Worm (Caenorhabditis elegans): ENCODE data around the gene F36H5.18.

DNA sequence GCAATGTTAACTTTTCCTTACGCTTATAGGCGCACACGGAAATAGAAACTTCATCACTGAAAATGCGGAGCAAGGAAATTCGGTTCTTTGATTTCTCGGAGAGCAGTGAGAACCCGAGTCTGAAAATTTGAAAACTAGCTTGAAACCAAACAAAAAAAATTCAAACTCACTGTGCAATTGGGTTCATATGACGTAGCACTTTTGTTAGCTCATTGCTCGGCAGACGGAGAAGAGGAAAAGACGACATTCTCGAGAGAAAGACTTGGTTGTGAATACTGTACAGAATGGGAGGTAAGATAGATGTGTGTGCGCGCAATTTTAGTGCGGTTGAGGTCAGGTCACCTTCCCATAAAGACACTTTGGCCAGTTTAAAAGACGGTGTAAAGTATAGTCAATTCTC, 9.3 kb upstream of the F36H5.18 start, which contains the start of the genes F36H5.13 and F36H5.8:
- TF ChIP-seq mep-1 (tag; optimal IDR thresholded peaks at IDR 0.05) (no peak), ama-1 (optimal IDR thresholded peaks at IDR 0.05) (no peak), elt-2 (tag; optimal IDR thresholded peaks at IDR 0.05) (no peak), lin-39 (tag; optimal IDR thresholded peaks at IDR 0.05) (no peak), ceh-82 (tag; optimal IDR thresholded peaks at IDR 0.05) (no peak)
